Worm (Caenorhabditis elegans) whole organism, young adult: ENCODE measurements around the gene C18G1.7.

ENCODE experiments used
- lsl-1 ChIP-seq: fragments of 200-800 bp; sonication (Bioruptor generic); optimal IDR thresholded peaks from 2 replicates; lab custom pipeline; 2018; ENCODE audit warnings: mild to moderate bottlenecking, missing genetic modification characterization, moderate library complexity, missing compliant biosample characterization
- zim-3 ChIP-seq: sonication (generic microtip); optimal IDR thresholded peaks from 2 replicates; lab custom pipeline; 2017; ENCODE audit warnings: mild to moderate bottlenecking, missing genetic modification characterization, moderate library complexity, missing compliant biosample characterization

DNA sequence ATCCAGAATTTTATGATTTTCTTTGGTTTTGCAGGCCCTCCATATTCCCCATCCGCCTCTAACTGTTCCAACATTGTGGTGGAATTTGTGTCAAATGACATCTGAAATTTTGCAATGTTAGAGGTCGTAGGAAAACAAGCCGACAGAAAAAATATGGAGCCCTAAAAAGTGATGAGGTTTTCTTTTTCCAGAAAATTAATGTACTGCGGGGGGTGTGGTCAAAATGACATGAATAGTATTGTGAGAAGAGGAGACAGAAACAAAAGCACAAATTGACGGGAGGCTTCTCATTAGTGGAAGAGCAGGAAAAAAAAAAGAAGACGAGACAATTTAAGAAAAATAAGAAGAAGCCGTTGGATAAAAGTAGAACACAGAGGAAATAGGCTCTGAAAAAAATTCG, 45.2 kb upstream of the C18G1.7 start, which contains the start of gene ZC266.1:
- TF ChIP-seq zim-3 (tag; lab: Kevin White, UChicago) = no peak
- no peak for TF ChIP-seq lsl-1 (GFP tag; lab: Kevin White, UChicago)
